Fruit fly (Drosophila melanogaster) whole organism, embryonic: Measurements from ENCODE around the gene CG32095.
A peak's percentile ranks its signal among the peaks of the same experiment; 100 is the strongest.

Experiments used
- Bteb2 ChIP-seq: fragments of 200-800 bp; sonication (Bioruptor generic); optimal IDR thresholded peaks from 2 replicates; lab custom pipeline; 2016; ENCODE audit warnings: missing biosample characterization, missing genetic modification characterization
- CG10565 ChIP-seq: fragments of 200-800 bp; sonication (Bioruptor generic); optimal IDR thresholded peaks from 3 replicates; lab custom pipeline; 2016; ENCODE audit warnings: missing biosample characterization, mild to moderate bottlenecking, missing genetic modification characterization
- CG14860 ChIP-seq: fragments of 200-800 bp; sonication (Bioruptor generic); IDR thresholded peaks from 3 replicates; pipeline ENCODE4 v1.3.6; 2022; ENCODE audit warnings: missing biosample characterization, missing genetic modification characterization; ENCODE audit not compliant: partially characterized antibody
- CG18619 ChIP-seq: fragments of 200-800 bp; sonication (Bioruptor generic); optimal IDR thresholded peaks from 3 replicates; lab custom pipeline; 2017; ENCODE audit warnings: missing biosample characterization, mild to moderate bottlenecking, missing genetic modification characterization
- CG2120 ChIP-seq: fragments of 200-800 bp; sonication (Bioruptor generic); optimal IDR thresholded peaks from 3 replicates; lab custom pipeline; 2016; ENCODE audit warnings: missing biosample characterization, missing genetic modification characterization
- CG2199 ChIP-seq: fragments of 200-800 bp; sonication (Bioruptor generic); IDR thresholded peaks from 3 replicates; pipeline ENCODE4 v1.3.6; 2022; ENCODE audit warnings: missing biosample characterization, missing genetic modification characterization
- CG30431 ChIP-seq: fragments of 200-800 bp; sonication (Bioruptor generic); optimal IDR thresholded peaks from 2 replicates; lab custom pipeline; 2017; ENCODE audit warnings: missing biosample characterization, missing genetic modification characterization
- CG32767 ChIP-seq: fragments of 200-800 bp; sonication (Bioruptor generic); IDR thresholded peaks from 2 replicates; pipeline ENCODE4 v1.3.6; 2022; ENCODE audit warnings: missing biosample characterization, missing genetic modification characterization
- CG34376 ChIP-seq: fragments of 200-800 bp; sonication (Bioruptor generic); optimal IDR thresholded peaks from 2 replicates; lab custom pipeline; 2018; ENCODE audit warnings: missing biosample characterization, mild to moderate bottlenecking, missing genetic modification characterization
- CG3847 ChIP-seq: fragments of 200-800 bp; sonication (Bioruptor generic); IDR thresholded peaks from 2 replicates; pipeline ENCODE4 v1.3.6; 2022; ENCODE audit warnings: missing biosample characterization, missing genetic modification characterization
- CG4360 ChIP-seq: fragments of 200-800 bp; sonication (Bioruptor generic); IDR thresholded peaks from 2 replicates; pipeline ENCODE4 v1.3.6; 2022; ENCODE audit warnings: missing biosample characterization, missing genetic modification characterization
- CG4730 ChIP-seq: fragments of 200-800 bp; sonication (Bioruptor generic); IDR thresholded peaks from 2 replicates; pipeline ENCODE4 v1.3.6; 2022; ENCODE audit warnings: missing biosample characterization, missing genetic modification characterization
- CG6854 ChIP-seq: fragments of 200-800 bp; sonication (Bioruptor generic); optimal IDR thresholded peaks from 3 replicates; lab custom pipeline; 2017; ENCODE audit warnings: missing biosample characterization, mild to moderate bottlenecking, missing genetic modification characterization
- CG7745 ChIP-seq: fragments of 200-800 bp; sonication (Bioruptor generic); optimal IDR thresholded peaks from 2 replicates; lab custom pipeline; 2018; ENCODE audit warnings: missing biosample characterization, mild to moderate bottlenecking, missing genetic modification characterization, moderate library complexity
- CG7928 ChIP-seq: fragments of 200-800 bp; sonication (Bioruptor generic); optimal IDR thresholded peaks from 2 replicates; lab custom pipeline; 2017; ENCODE audit warnings: missing biosample characterization, mild to moderate bottlenecking, missing genetic modification characterization
- CG8478 ChIP-seq: fragments of >200 bp; optimal IDR thresholded peaks from 2 replicates; lab custom pipeline; 2018
- CG9215 ChIP-seq: fragments of 200-800 bp; sonication (Bioruptor generic); IDR thresholded peaks from 2 replicates; pipeline ENCODE4 v1.3.6; 2022; ENCODE audit warnings: missing biosample characterization, missing genetic modification characterization
- CG9727 ChIP-seq: fragments of 200-800 bp; sonication (Bioruptor generic); optimal IDR thresholded peaks from 3 replicates; lab custom pipeline; 2017; ENCODE audit warnings: missing biosample characterization, mild to moderate bottlenecking, missing genetic modification characterization
- D19B ChIP-seq: fragments of 200-800 bp; sonication (Bioruptor generic); optimal IDR thresholded peaks from 2 replicates; lab custom pipeline; 2017; ENCODE audit warnings: missing biosample characterization, mild to moderate bottlenecking, missing genetic modification characterization
- Dip3 ChIP-seq: fragments of 200-800 bp; sonication (Bioruptor generic); optimal IDR thresholded peaks from 3 replicates; lab custom pipeline; 2016; ENCODE audit warnings: missing biosample characterization, missing genetic modification characterization
- E2f1 ChIP-seq: fragments of 200-800 bp; sonication (Bioruptor generic); IDR thresholded peaks from 2 replicates; pipeline ENCODE4 v1.3.6; 2022; ENCODE audit warnings: missing biosample characterization, missing genetic modification characterization
- HLH3B ChIP-seq: fragments of 200-800 bp; sonication (Bioruptor generic); IDR thresholded peaks from 2 replicates; pipeline ENCODE4 v1.3.6; 2022; ENCODE audit warnings: missing biosample characterization, missing genetic modification characterization
- Lpt ChIP-seq: fragments of >200 bp; optimal IDR thresholded peaks from 2 replicates; lab custom pipeline; 2018; ENCODE audit warnings: missing biosample characterization, missing genetic modification characterization
- Meics ChIP-seq: fragments of 200-800 bp; sonication (Bioruptor generic); optimal IDR thresholded peaks from 2 replicates; lab custom pipeline; 2017; ENCODE audit warnings: missing biosample characterization, mild to moderate bottlenecking, missing genetic modification characterization
- Ptx1 ChIP-seq: fragments of 200-800 bp; sonication (Bioruptor generic); IDR thresholded peaks from 2 replicates; pipeline ENCODE4 v1.3.6; 2022; ENCODE audit warnings: missing biosample characterization, missing genetic modification characterization
- Rfx ChIP-seq: fragments of 200-800 bp; sonication (Bioruptor generic); IDR thresholded peaks from 2 replicates; pipeline ENCODE4 v1.3.6; 2022; ENCODE audit warnings: missing biosample characterization, missing genetic modification characterization
- Sox100B ChIP-seq: fragments of 200-800 bp; sonication (Bioruptor generic); optimal IDR thresholded peaks from 3 replicates; lab custom pipeline; 2018; ENCODE audit warnings: missing biosample characterization, mild to moderate bottlenecking, missing genetic modification characterization
- Taf1 ChIP-seq: fragments of 200-800 bp; sonication (Bioruptor generic); IDR thresholded peaks from 2 replicates; pipeline ENCODE4 v1.3.6; 2022; ENCODE audit warnings: missing biosample characterization, missing genetic modification characterization
- YL-1 ChIP-seq: fragments of 200-800 bp; sonication (Bioruptor generic); optimal IDR thresholded peaks from 3 replicates; lab custom pipeline; 2017; ENCODE audit warnings: missing biosample characterization, mild to moderate bottlenecking, missing genetic modification characterization
- chif ChIP-seq, 2 experiments: fragments of 200-800 bp; sonication (Bioruptor generic); optimal IDR thresholded peaks; 3 replicates each; lab custom pipeline; 2016; ENCODE audit warnings: missing biosample characterization in 2 of 2, missing genetic modification characterization in 2 of 2
- croc ChIP-seq: fragments of 200-800 bp; sonication (Bioruptor generic); conservative IDR thresholded peaks from 3 replicates; pipeline ENCODE4 v1.3.6; 2022; ENCODE audit warnings: missing biosample characterization, missing genetic modification characterization
- crp ChIP-seq, 2 experiments: fragments of 200-800 bp; sonication (Bioruptor generic); optimal IDR thresholded peaks; 2 replicates in 1 of 2; 3 replicates in 1 of 2; lab custom pipeline; 2017; ENCODE audit warnings: missing biosample characterization in 2 of 2, missing genetic modification characterization in 2 of 2, mild to moderate bottlenecking in 1 of 2, moderate library complexity in 1 of 2
- cwo ChIP-seq: fragments of 200-800 bp; sonication (Bioruptor generic); optimal IDR thresholded peaks from 3 replicates; lab custom pipeline; 2017; ENCODE audit warnings: missing biosample characterization, missing genetic modification characterization, mild to moderate bottlenecking, moderate library complexity, missing genetic modification reagents
- emc ChIP-seq: fragments of 200-800 bp; sonication (Bioruptor generic); optimal IDR thresholded peaks from 2 replicates; lab custom pipeline; 2016; ENCODE audit warnings: missing biosample characterization, missing genetic modification characterization
- eve ChIP-seq, 2 experiments: fragments of >200 bp; optimal IDR thresholded peaks; 2 replicates each; lab custom pipeline; 2017; ENCODE audit warnings: missing biosample characterization in 2 of 2, missing genetic modification characterization in 2 of 2
- hkb ChIP-seq, 2 experiments: fragments of 200-800 bp in 1 of 2; fragments of >200 bp in 1 of 2; sonication (Bioruptor generic) in 1 of 2; IDR thresholded peaks in 1 of 2; optimal IDR thresholded peaks in 1 of 2; 2 replicates each; pipeline versions ENCODE4 v1.3.6 to Lab custom; 2017 to 2022; ENCODE audit warnings: missing biosample characterization in 1 of 2, missing genetic modification characterization in 1 of 2
- hth ChIP-seq: fragments of >200 bp; optimal IDR thresholded peaks from 2 replicates; lab custom pipeline; 2017; ENCODE audit warnings: inconsistent platforms
- lmd ChIP-seq: fragments of 200-800 bp; sonication (Bioruptor generic); IDR thresholded peaks from 2 replicates; pipeline ENCODE4 v1.3.6; 2022; ENCODE audit warnings: missing biosample characterization, missing genetic modification characterization
- mld ChIP-seq: fragments of 200-800 bp; sonication (Bioruptor generic); IDR thresholded peaks from 3 replicates; pipeline ENCODE4 v1.3.6; 2022; ENCODE audit warnings: missing biosample characterization, missing genetic modification characterization; ENCODE audit not compliant: partially characterized antibody
- oc ChIP-seq: fragments of 200-800 bp; sonication (Bioruptor generic); optimal IDR thresholded peaks from 2 replicates; lab custom pipeline; 2018; ENCODE audit warnings: missing biosample characterization, mild to moderate bottlenecking, missing genetic modification characterization, moderate library complexity
- pan ChIP-seq, 4 experiments: fragments of >200 bp in 3 of 4; fragments of 200-800 bp in 1 of 4; sonication (Bioruptor generic) in 1 of 4; optimal IDR thresholded peaks in 3 of 4; IDR thresholded peaks in 1 of 4; 2 replicates each; pipeline versions ENCODE4 v1.3.6 to Lab custom; 2017 to 2022; ENCODE audit warnings: missing biosample characterization in 2 of 4, missing genetic modification characterization in 2 of 4, mixed read lengths in 1 of 4
- prd ChIP-seq, 3 experiments: fragments of >200 bp in 2 of 3; fragments of 200-800 bp in 1 of 3; sonication (Bioruptor generic) in 1 of 3; optimal IDR thresholded peaks in 2 of 3; IDR thresholded peaks in 1 of 3; 2 replicates in 2 of 3; 3 replicates in 1 of 3; pipeline versions ENCODE4 v1.3.6 to Lab custom; 2017 to 2022; ENCODE audit warnings: missing biosample characterization in 1 of 3, missing genetic modification characterization in 1 of 3
- pum ChIP-seq: fragments of 200-800 bp; sonication (Bioruptor generic); optimal IDR thresholded peaks from 2 replicates; lab custom pipeline; 2016; ENCODE audit warnings: missing biosample characterization, missing genetic modification characterization
- salm ChIP-seq: fragments of 200-800 bp; sonication (Bioruptor generic); optimal IDR thresholded peaks from 2 replicates; lab custom pipeline; 2018; ENCODE audit warnings: missing biosample characterization, mild to moderate bottlenecking, missing genetic modification characterization
- shn ChIP-seq: fragments of 200-800 bp; sonication (Bioruptor generic); optimal IDR thresholded peaks from 3 replicates; lab custom pipeline; 2016; ENCODE audit warnings: missing biosample characterization, missing genetic modification characterization
- sisA ChIP-seq: fragments of 200-800 bp; sonication (Bioruptor generic); IDR thresholded peaks from 2 replicates; pipeline ENCODE4 v1.3.6; 2022; ENCODE audit warnings: missing biosample characterization, missing genetic modification characterization
- so ChIP-seq: fragments of 200-800 bp; sonication (Bioruptor generic); IDR thresholded peaks from 3 replicates; pipeline ENCODE4 v1.3.6; 2022; ENCODE audit warnings: missing biosample characterization, missing genetic modification characterization
- sr ChIP-seq: fragments of 200-800 bp; sonication (Bioruptor generic); IDR thresholded peaks from 3 replicates; pipeline ENCODE4 v1.3.6; 2022; ENCODE audit warnings: missing biosample characterization, missing genetic modification characterization
- sug ChIP-seq: fragments of 200-800 bp; optimal IDR thresholded peaks from 2 replicates; lab custom pipeline; 2019; ENCODE audit warnings: missing biosample characterization, mild to moderate bottlenecking, missing genetic modification characterization, moderate library complexity
- zen ChIP-seq: fragments of 200-800 bp; sonication (Bioruptor generic); optimal IDR thresholded peaks from 3 replicates; lab custom pipeline; 2018; ENCODE audit warnings: missing biosample characterization, mild to moderate bottlenecking, missing genetic modification characterization, moderate library complexity

The CG32095 gene

DNA sequence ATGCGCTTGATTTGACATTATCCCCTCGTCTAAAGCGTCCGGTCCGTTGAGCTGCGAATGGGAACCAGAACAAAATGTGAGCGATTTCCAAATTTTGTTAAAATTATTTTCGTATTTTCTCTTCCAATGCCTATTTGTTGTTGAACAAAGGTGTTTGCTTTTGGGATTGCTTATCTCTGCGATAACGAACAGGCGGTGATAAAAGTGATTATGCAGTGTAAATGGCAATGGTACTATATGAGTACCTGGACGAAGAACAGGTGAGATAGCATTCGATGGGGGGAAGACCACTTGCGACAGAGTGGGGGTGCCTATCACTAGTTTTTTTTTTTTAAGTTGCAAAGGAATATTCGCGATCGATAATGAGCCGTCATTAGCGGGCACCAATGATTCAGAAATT lies 37.3 kb downstream of the CG32095 start (continued):
- no peak for TF ChIP-seq shn (GFP tag; lab: Kevin White, UChicago)
- no peak for TF ChIP-seq eve (GFP tag; optimal IDR thresholded peaks at IDR 0.05; lab: Kevin White, UChicago)
- no peak for TF ChIP-seq oc (tag; lab: Kevin White, UChicago)
- TF ChIP-seq zen (tag; lab: Kevin White, UChicago): no peak
- no peak for TF ChIP-seq CG9215
- no peak for TF ChIP-seq CG8478
- no peak for TF ChIP-seq CG10565
- no peak for TF ChIP-seq Rfx
- no peak for TF ChIP-seq sr (GFP tag; lab: Robert Waterston, UW)
- peak; percentile 48 for TF ChIP-seq CG34376 (GFP tag; lab: Kevin White, UChicago)
- no peak for TF ChIP-seq CG7745 (tag; lab: Kevin White, UChicago)
- no peak for TF ChIP-seq pum (GFP tag; lab: Kevin White, UChicago)
- peak; percentile 64 for TF ChIP-seq sug (tag; lab: Kevin White, UChicago)
- no peak for TF ChIP-seq CG2120 (GFP tag; lab: Kevin White, UChicago)
- TF ChIP-seq mld: no peak
- TF ChIP-seq chif (GFP tag; optimal IDR thresholded peaks at IDR 0.05; lab: Kevin White, UChicago): no peak
- TF ChIP-seq Dip3 (GFP tag; lab: Kevin White, UChicago): no peak
- TF ChIP-seq so (GFP tag; lab: Robert Waterston, UW): peak; percentile 63; the same call in 1 of the 3 replicates
- TF ChIP-seq croc (GFP tag; lab: Robert Waterston, UW): no peak
- no peak for TF ChIP-seq emc
- TF ChIP-seq hkb (optimal IDR thresholded peaks at IDR 0.05; lab: Kevin White, UChicago): no peak
- TF ChIP-seq hkb (GFP tag; IDR thresholded peaks at IDR 0.05; lab: Robert Waterston, UW): peak; percentile 13; the same call in 1 of the 2 replicates
- TF ChIP-seq Lpt (GFP tag; lab: Kevin White, UChicago): no peak

DNA sequence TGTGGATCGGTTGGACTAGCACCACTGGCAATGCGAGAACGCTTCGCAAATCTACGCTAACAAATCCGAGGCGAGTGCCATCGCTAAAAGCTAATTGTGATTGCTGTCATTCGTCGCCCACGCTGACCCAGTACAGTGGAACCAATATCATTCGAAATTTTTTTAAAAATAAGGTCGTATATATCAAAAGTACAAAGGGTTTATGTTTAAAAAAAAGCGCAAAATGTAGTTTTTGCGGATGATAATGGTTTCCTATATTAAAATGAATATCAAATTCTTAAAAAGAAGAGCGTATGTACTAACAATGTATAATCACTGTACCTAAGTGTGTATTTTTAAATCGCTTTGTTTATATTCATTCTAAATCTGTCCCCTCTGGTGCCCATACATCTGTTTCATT lies 40.2 kb downstream of the CG32095 start:
- TF ChIP-seq prd (optimal IDR thresholded peaks at IDR 0.05; lab: Kevin White, UChicago): no peak
- TF ChIP-seq prd (GFP tag; IDR thresholded peaks at IDR 0.05; lab: Robert Waterston, UW): peak; percentile 54; the same call in 2 of the 3 replicates
- peak; percentile 19 for TF ChIP-seq CG18619 (GFP tag; lab: Kevin White, UChicago)
- peak; percentile 43 for TF ChIP-seq cwo (GFP tag; lab: Kevin White, UChicago)
- TF ChIP-seq sisA: peak; percentile 34; the same call in 1 of the 2 replicates
- peak; percentile 23; the same call in 1 of the 2 replicates for TF ChIP-seq CG4730 (GFP tag; lab: Robert Waterston, UW)
- no peak for TF ChIP-seq CG6854
- TF ChIP-seq CG7928 (GFP tag; lab: Kevin White, UChicago): peak; percentile 17
- TF ChIP-seq crp (GFP tag; optimal IDR thresholded peaks at IDR 0.05; lab: Kevin White, UChicago): no peak
- no peak for TF ChIP-seq CG14860 (GFP tag; lab: Robert Waterston, UW)
- 0 out of 2 replicates have a peak, but pooled peaks have one; percentile 15 for TF ChIP-seq Taf1
- peak; percentile 3 for TF ChIP-seq CG9727 (GFP tag; lab: Kevin White, UChicago)
- TF ChIP-seq CG30431: no peak
- TF ChIP-seq E2f1: 0 out of 2 replicates have a peak, but pooled peaks have one; percentile 40
- TF ChIP-seq pan (optimal IDR thresholded peaks at IDR 0.05; lab: Kevin White, UChicago): no peak
- peak in 1 of 2 experiments; percentile 64 for TF ChIP-seq pan (GFP tag; optimal IDR thresholded peaks at IDR 0.05 in 1 of 2, IDR thresholded peaks at IDR 0.05 in 1 of 2)
- no peak for TF ChIP-seq CG4360 (GFP tag; lab: Robert Waterston, UW)
- TF ChIP-seq hth: no peak
- TF ChIP-seq HLH3B (GFP tag; lab: Robert Waterston, UW): peak; percentile 57
- TF ChIP-seq YL-1 (GFP tag; lab: Kevin White, UChicago): peak; percentile 17
- TF ChIP-seq salm (tag; lab: Kevin White, UChicago): no peak
- TF ChIP-seq CG2199 (GFP tag; lab: Robert Waterston, UW): no peak
- TF ChIP-seq CG3847 (GFP tag; lab: Robert Waterston, UW): peak; percentile 46; the same call in 1 of the 2 replicates
- peak; percentile 64 for TF ChIP-seq Ptx1 (GFP tag; lab: Robert Waterston, UW)
- TF ChIP-seq Meics: peak; percentile 68
- TF ChIP-seq Bteb2 (GFP tag; lab: Kevin White, UChicago): peak; percentile 15
- peak; percentile 47; the same call in 1 of the 2 replicates for TF ChIP-seq CG32767
- no peak for TF ChIP-seq D19B (GFP tag; lab: Kevin White, UChicago)
- 0 out of 3 replicates have a peak, but pooled peaks have one; percentile 42 for TF ChIP-seq so (GFP tag; lab: Robert Waterston, UW)
- TF ChIP-seq lmd (GFP tag; lab: Robert Waterston, UW): peak; percentile 60; the same call in 1 of the 2 replicates
- TF ChIP-seq Sox100B (GFP tag; lab: Kevin White, UChicago): no peak
